Fruit fly (Drosophila melanogaster): ENCODE results near the gene CG6638.

DNA sequence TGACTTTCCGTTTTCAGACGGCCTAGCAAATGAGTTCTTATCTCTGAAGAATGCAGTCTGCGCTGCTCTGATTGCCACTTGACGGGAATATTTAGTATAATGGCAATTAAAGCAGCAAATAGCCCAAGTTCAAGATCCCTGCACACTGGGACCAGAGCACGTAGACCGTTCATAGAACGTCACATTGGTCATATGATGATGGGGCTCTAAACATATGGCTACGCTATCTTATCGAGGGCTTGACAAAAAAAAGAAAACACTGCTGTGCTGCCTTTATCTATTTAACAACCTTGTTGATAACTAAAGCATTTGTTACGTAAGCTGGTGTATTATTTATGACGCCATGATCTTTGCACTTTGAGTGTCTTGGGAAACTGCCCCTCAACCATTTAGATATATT is 4.9 kb upstream of the CG6638 start:
- TF ChIP-seq CG5204 (GFP tag; optimal IDR thresholded peaks at IDR 0.05) (peak; percentile 47), Clk (GFP tag; optimal IDR thresholded peaks at IDR 0.05) (no peak), CG33017 (tag; optimal IDR thresholded peaks at IDR 0.05) (peak; percentile 51), cnc (optimal IDR thresholded peaks at IDR 0.05) (no peak), CG14711 (tag; optimal IDR thresholded peaks at IDR 0.05) (no peak), kay (GFP tag; ENCODE audit: borderline replicate concordance) (peak; percentile 88), Mnt (GFP tag; optimal IDR thresholded peaks at IDR 0.05) (no peak), cic (GFP tag; optimal IDR thresholded peaks at IDR 0.05) (peak; percentile 74), tj (GFP tag; optimal IDR thresholded peaks at IDR 0.05) (no peak), ovo (GFP tag; optimal IDR thresholded peaks at IDR 0.05) (no peak), bab1 (GFP tag; optimal IDR thresholded peaks at IDR 0.05) (no peak), CG7045 (GFP tag; optimal IDR thresholded peaks at IDR 0.05) (peak; percentile 20), Hr96 (GFP tag; optimal IDR thresholded peaks at IDR 0.05) (peak; percentile 39)

All from whole organism, adult.